Fruit fly (Drosophila melanogaster): Measurements from ENCODE around the gene eag.

The eag gene

DNA sequence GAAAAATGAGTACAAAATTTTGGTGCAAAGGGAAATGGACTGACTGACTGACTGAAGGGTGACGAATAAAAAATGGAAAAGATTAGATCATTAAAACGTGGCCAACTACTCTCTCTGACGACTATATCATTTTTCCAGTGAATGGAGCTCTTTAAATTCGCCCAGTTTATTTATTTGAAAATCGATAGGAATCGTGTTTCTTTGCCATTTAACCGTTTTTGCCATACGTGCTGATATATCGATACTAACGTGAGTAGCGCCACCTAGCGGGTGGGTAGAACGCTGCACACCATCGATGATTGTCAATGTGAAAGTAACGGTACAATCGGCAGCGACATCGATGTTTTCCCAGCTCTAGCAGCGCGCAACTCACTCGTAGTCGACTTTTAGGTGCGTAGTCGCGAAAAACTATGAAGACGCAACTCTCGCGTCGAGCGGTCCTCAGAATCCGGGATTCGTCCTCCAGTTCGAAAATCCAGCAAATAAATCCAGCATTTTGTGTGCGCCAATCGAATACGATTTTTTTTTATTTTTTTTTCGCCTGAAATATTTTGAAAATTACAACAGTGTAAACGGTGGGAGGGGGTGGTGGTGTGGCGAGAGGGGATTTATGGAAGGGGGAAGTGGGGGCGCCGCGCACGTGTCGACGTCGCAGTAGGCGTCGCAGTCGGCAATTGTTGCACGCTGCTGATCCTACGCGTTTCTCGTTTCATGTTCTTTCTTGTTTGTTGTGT, at the start of gene eag, which contains the start of gene CG9030:
Gene eag, plus strand, starts transcription at position 428 of the 734 bp plus-strand sequence.
Gene CG9030, minus strand, starts transcription at position 51 of the 734 bp plus-strand sequence.
- TF ChIP-seq CG14710 (tag; optimal IDR thresholded peaks at IDR 0.05) (peak; percentile 18), CG18764 (GFP tag; optimal IDR thresholded peaks at IDR 0.05) (no peak), Optix (GFP tag; IDR thresholded peaks at IDR 0.05) (0 out of 3 replicates have a peak, but pooled peaks have one; percentile 12), twi (tag; optimal IDR thresholded peaks at IDR 0.05) (no peak), abd-A (tag; optimal IDR thresholded peaks at IDR 0.05) (peak; percentile 70), bbx (GFP tag; IDR thresholded peaks at IDR 0.05; ENCODE audit: partially characterized antibody) (peak; percentile 88), CG6254 (GFP tag; optimal IDR thresholded peaks at IDR 0.05) (no peak), CG4328 (GFP tag; optimal IDR thresholded peaks at IDR 0.05) (no peak), ato (GFP tag; IDR thresholded peaks at IDR 0.05; ENCODE audit: partially characterized antibody) (peak; percentile 80), CG7839 (tag; optimal IDR thresholded peaks at IDR 0.05) (no peak), gsb (GFP tag; IDR thresholded peaks at IDR 0.05) (no peak), CG6791 (GFP tag; IDR thresholded peaks at IDR 0.05; ENCODE audit: partially characterized antibody) (peak; percentile 93), CG1603 (tag; optimal IDR thresholded peaks at IDR 0.05) (peak; percentile 65), CG13287 (GFP tag; IDR thresholded peaks at IDR 0.05; ENCODE audit: partially characterized antibody) (peak; percentile 94), emc (GFP tag; optimal IDR thresholded peaks at IDR 0.05) (no peak), fd3F (GFP tag; optimal IDR thresholded peaks at IDR 0.05) (no peak), CG3995 (GFP tag; optimal IDR thresholded peaks at IDR 0.05) (peak; percentile 57), pzg (GFP tag; optimal IDR thresholded peaks at IDR 0.05) (peak; percentile 85), Med (GFP tag) (peak; percentile 88), CG6272 (GFP tag; IDR thresholded peaks at IDR 0.05) (0 out of 2 replicates have a peak, but pooled peaks have one; percentile 38), Atf6 (GFP tag; IDR thresholded peaks at IDR 0.05) (no peak), caup (GFP tag; optimal IDR thresholded peaks at IDR 0.05; ENCODE audit: severe bottlenecking) (peak; percentile 2), CTCF (GFP tag; optimal IDR thresholded peaks at IDR 0.05) (peak; percentile 93), Pdp1 (GFP tag; optimal IDR thresholded peaks at IDR 0.05) (peak in 1 of 2 experiments; percentile 14), CG11504 (tag; optimal IDR thresholded peaks at IDR 0.05) (peak; percentile 36), insv (GFP tag; optimal IDR thresholded peaks at IDR 0.05) (no peak), seq (GFP tag; IDR thresholded peaks at IDR 0.05) (no peak), Adf1 (GFP tag; IDR thresholded peaks at IDR 0.05) (peak; percentile 69), mld (GFP tag; IDR thresholded peaks at IDR 0.05; ENCODE audit: partially characterized antibody) (0 out of 3 replicates have a peak, but pooled peaks have one; percentile 42), Dref (GFP tag; IDR thresholded peaks at IDR 0.05) (peak; percentile 93), CG12769 (tag; optimal IDR thresholded peaks at IDR 0.05) (peak; percentile 14), Dbx (GFP tag; IDR thresholded peaks at IDR 0.05) (0 out of 3 replicates have a peak, but pooled peaks have one; percentile 16), hb (GFP tag; IDR thresholded peaks at IDR 0.05; ENCODE audit: partially characterized antibody) (peak; percentile 86), al (GFP tag; IDR thresholded peaks at IDR 0.05) (0 out of 2 replicates have a peak, but pooled peaks have one; percentile 6), CG2889 (GFP tag; IDR thresholded peaks at IDR 0.05) (no peak), CG42726 (GFP tag; IDR thresholded peaks at IDR 0.05; ENCODE audit: partially characterized antibody) (peak; percentile 90), Hey (tag; optimal IDR thresholded peaks at IDR 0.05) (peak; percentile 62), zen (tag; optimal IDR thresholded peaks at IDR 0.05) (peak; percentile 17), chinmo (GFP tag; IDR thresholded peaks at IDR 0.05; ENCODE audit: partially characterized antibody) (peak; percentile 82; the same call in 3 of the 4 replicates), peb (GFP tag; IDR thresholded peaks at IDR 0.05) (no peak), CG15514 (GFP tag; optimal IDR thresholded peaks at IDR 0.05) (peak; percentile 65), Hmx (GFP tag; optimal IDR thresholded peaks at IDR 0.05) (no peak), ranshi (GFP tag; IDR thresholded peaks at IDR 0.05) (0 out of 2 replicates have a peak, but pooled peaks have one; percentile 20), CG13894 (tag; optimal IDR thresholded peaks at IDR 0.05) (peak; percentile 41), CG17186 (GFP tag; optimal IDR thresholded peaks at IDR 0.05) (peak; percentile 32), zen2 (GFP tag; IDR thresholded peaks at IDR 0.05; ENCODE audit: partially characterized antibody) (peak; percentile 66; the same call in 1 of the 3 replicates), Sry-δ (GFP tag; optimal IDR thresholded peaks at IDR 0.05) (peak; percentile 94)
